Fruit fly (Drosophila melanogaster) whole organism, embryonic: ENCODE data around the gene Rab3GAP1.

Experiments used
- Aef1 ChIP-seq: fragments of 200-800 bp; sonication (Bioruptor generic); IDR thresholded peaks from 3 replicates; pipeline ENCODE4 v1.3.6; 2022; ENCODE audit warnings: missing biosample characterization, missing genetic modification characterization
- Antp ChIP-seq: fragments of 200-800 bp; sonication (Bioruptor generic); optimal IDR thresholded peaks from 3 replicates; lab custom pipeline; 2016; ENCODE audit warnings: missing biosample characterization, missing genetic modification characterization
- CG10147 ChIP-seq: fragments of 200-800 bp; sonication (Bioruptor generic); optimal IDR thresholded peaks from 2 replicates; lab custom pipeline; 2019; ENCODE audit warnings: missing biosample characterization, mild to moderate bottlenecking, missing genetic modification characterization, moderate library complexity
- CG12155 ChIP-seq: fragments of 200-800 bp; sonication (Bioruptor generic); optimal IDR thresholded peaks from 3 replicates; lab custom pipeline; 2016; ENCODE audit warnings: missing biosample characterization, missing genetic modification characterization
- CG1233 ChIP-seq: fragments of 200-800 bp; sonication (Bioruptor generic); optimal IDR thresholded peaks from 4 replicates; lab custom pipeline; 2018; ENCODE audit warnings: missing biosample characterization, mild to moderate bottlenecking, missing genetic modification characterization
- CG13775 ChIP-seq: fragments of 200-800 bp; sonication (Bioruptor generic); optimal IDR thresholded peaks from 3 replicates; lab custom pipeline; 2017; ENCODE audit warnings: missing biosample characterization, mild to moderate bottlenecking, missing genetic modification characterization
- CG16815 ChIP-seq: fragments of 200-800 bp; sonication (Bioruptor generic); optimal IDR thresholded peaks from 3 replicates; lab custom pipeline; 2017; ENCODE audit warnings: missing biosample characterization, mild to moderate bottlenecking, missing genetic modification characterization
- CG17328 ChIP-seq: fragments of 200-800 bp; sonication (Bioruptor generic); IDR thresholded peaks from 2 replicates; pipeline ENCODE4 v1.3.6; 2022; ENCODE audit warnings: missing biosample characterization, missing genetic modification characterization
- CG18262 ChIP-seq: fragments of 200-800 bp; optimal IDR thresholded peaks from 3 replicates; lab custom pipeline; 2019; ENCODE audit warnings: missing biosample characterization, mild to moderate bottlenecking, missing genetic modification characterization, moderate library complexity
- CG2129 ChIP-seq: fragments of 200-800 bp; sonication (Bioruptor generic); IDR thresholded peaks from 2 replicates; pipeline ENCODE4 v1.3.6; 2022; ENCODE audit warnings: missing biosample characterization, missing genetic modification characterization; ENCODE audit not compliant: partially characterized antibody
- CG2875 ChIP-seq: fragments of 200-800 bp; sonication (Bioruptor generic); optimal IDR thresholded peaks from 2 replicates; lab custom pipeline; 2017; ENCODE audit warnings: missing biosample characterization, mild to moderate bottlenecking, missing genetic modification characterization, missing genetic modification reagents
- CG33213 ChIP-seq: fragments of 200-800 bp; sonication (Bioruptor generic); optimal IDR thresholded peaks from 3 replicates; lab custom pipeline; 2016; ENCODE audit warnings: missing biosample characterization, missing genetic modification characterization
- CG3847 ChIP-seq: fragments of 200-800 bp; sonication (Bioruptor generic); IDR thresholded peaks from 2 replicates; pipeline ENCODE4 v1.3.6; 2022; ENCODE audit warnings: missing biosample characterization, missing genetic modification characterization
- CG4854 ChIP-seq: fragments of 200-800 bp; sonication (Bioruptor generic); optimal IDR thresholded peaks from 2 replicates; lab custom pipeline; 2016; ENCODE audit warnings: missing biosample characterization, missing genetic modification characterization, inconsistent platforms
- CG5180 ChIP-seq: fragments of 200-800 bp; sonication (Bioruptor generic); optimal IDR thresholded peaks from 3 replicates; lab custom pipeline; 2017; ENCODE audit warnings: missing biosample characterization, missing genetic modification characterization, mild to moderate bottlenecking, moderate library complexity, missing genetic modification reagents
- CG7786 ChIP-seq: fragments of 200-800 bp; sonication (Bioruptor generic); optimal IDR thresholded peaks from 2 replicates; lab custom pipeline; 2016; ENCODE audit warnings: missing biosample characterization, missing genetic modification characterization
- CG8388 ChIP-seq: fragments of 200-800 bp; sonication (Bioruptor generic); optimal IDR thresholded peaks from 2 replicates; lab custom pipeline; 2019; ENCODE audit warnings: missing biosample characterization, mild to moderate bottlenecking, missing genetic modification characterization, moderate library complexity
- CG9797 ChIP-seq: fragments of 200-800 bp; sonication (Bioruptor generic); optimal IDR thresholded peaks from 3 replicates; lab custom pipeline; 2018; ENCODE audit warnings: missing biosample characterization, mild to moderate bottlenecking, missing genetic modification characterization
- CoRest ChIP-seq: fragments of 200-800 bp; sonication (Bioruptor generic); optimal IDR thresholded peaks from 3 replicates; lab custom pipeline; 2018; ENCODE audit warnings: missing biosample characterization, mild to moderate bottlenecking, missing genetic modification characterization, moderate library complexity
- Dbx ChIP-seq: fragments of 200-800 bp; sonication (Bioruptor generic); IDR thresholded peaks from 3 replicates; pipeline ENCODE4 v1.3.6; 2022; ENCODE audit warnings: missing biosample characterization, missing genetic modification characterization
- E2f1 ChIP-seq: fragments of 200-800 bp; sonication (Bioruptor generic); IDR thresholded peaks from 2 replicates; pipeline ENCODE4 v1.3.6; 2022; ENCODE audit warnings: missing biosample characterization, missing genetic modification characterization
- ERR ChIP-seq: fragments of 200-800 bp; sonication (Bioruptor generic); optimal IDR thresholded peaks from 2 replicates; lab custom pipeline; 2016; ENCODE audit warnings: missing biosample characterization, missing genetic modification characterization
- Ets97D ChIP-seq: fragments of 200-800 bp; sonication (Bioruptor generic); optimal IDR thresholded peaks from 3 replicates; lab custom pipeline; 2016; ENCODE audit warnings: missing biosample characterization, missing genetic modification characterization
- GATAe ChIP-seq: fragments of 200-800 bp; sonication (Bioruptor generic); conservative IDR thresholded peaks from 2 replicates; pipeline ENCODE4 v1.3.6; 2022; ENCODE audit warnings: missing biosample characterization, missing genetic modification characterization
- Gsc ChIP-seq: fragments of 200-800 bp; sonication (Bioruptor generic); IDR thresholded peaks from 2 replicates; pipeline ENCODE4 v1.3.6; 2022; ENCODE audit warnings: missing biosample characterization, missing genetic modification characterization
- Hand ChIP-seq: fragments of 200-800 bp; sonication (Bioruptor generic); optimal IDR thresholded peaks from 2 replicates; lab custom pipeline; 2017; ENCODE audit warnings: mild to moderate bottlenecking, missing biosample characterization, missing genetic modification reagents, missing genetic modification characterization
- Lim3 ChIP-seq: fragments of 200-800 bp; sonication (Bioruptor generic); IDR thresholded peaks from 2 replicates; pipeline ENCODE4 v1.3.6; 2022; ENCODE audit warnings: missing biosample characterization, missing genetic modification characterization
- Oaz ChIP-seq: fragments of 200-800 bp; sonication (Bioruptor generic); IDR thresholded peaks from 2 replicates; pipeline ENCODE4 v1.3.6; 2022; ENCODE audit warnings: missing biosample characterization, missing genetic modification characterization
- Pdp1 ChIP-seq, 2 experiments: fragments of 200-800 bp; sonication (Bioruptor generic); optimal IDR thresholded peaks; 3 replicates each; lab custom pipeline; 2016; ENCODE audit warnings: missing biosample characterization in 2 of 2, missing genetic modification characterization in 2 of 2, mild to moderate bottlenecking in 1 of 2, moderate library complexity in 1 of 2
- Side ChIP-seq: fragments of 200-800 bp; sonication (Bioruptor generic); optimal IDR thresholded peaks from 2 replicates; lab custom pipeline; 2016; ENCODE audit warnings: missing biosample characterization, missing genetic modification characterization
- abd-A ChIP-seq: fragments of 200-800 bp; sonication (Bioruptor generic); optimal IDR thresholded peaks from 3 replicates; lab custom pipeline; 2019; ENCODE audit warnings: missing biosample characterization, mild to moderate bottlenecking, missing genetic modification characterization, moderate library complexity
- ara ChIP-seq: fragments of 200-800 bp; sonication (Bioruptor generic); IDR thresholded peaks from 2 replicates; pipeline ENCODE4 v1.3.6; 2022; ENCODE audit warnings: missing biosample characterization, missing genetic modification characterization
- ato ChIP-seq: fragments of 200-800 bp; sonication (Bioruptor generic); IDR thresholded peaks from 2 replicates; pipeline ENCODE4 v1.3.6; 2022; ENCODE audit warnings: missing biosample characterization, missing genetic modification characterization; ENCODE audit not compliant: partially characterized antibody
- bab2 ChIP-seq: fragments of 200-800 bp; sonication (Bioruptor generic); optimal IDR thresholded peaks from 2 replicates; lab custom pipeline; 2016; ENCODE audit warnings: missing biosample characterization, missing genetic modification characterization
- chif ChIP-seq, 2 experiments: fragments of 200-800 bp; sonication (Bioruptor generic); optimal IDR thresholded peaks; 3 replicates each; lab custom pipeline; 2016; ENCODE audit warnings: missing biosample characterization in 2 of 2, missing genetic modification characterization in 2 of 2
- da ChIP-seq: fragments of 200-800 bp; sonication (Bioruptor generic); optimal IDR thresholded peaks from 2 replicates; lab custom pipeline; 2016; ENCODE audit warnings: missing biosample characterization, missing genetic modification characterization
- esg ChIP-seq: fragments of 200-800 bp; sonication (Bioruptor generic); conservative IDR thresholded peaks from 2 replicates; pipeline ENCODE4 v1.3.6; 2022; ENCODE audit warnings: missing biosample characterization, missing genetic modification characterization
- kay ChIP-seq: fragments of 200-800 bp; sonication (Bioruptor generic); optimal IDR thresholded peaks from 2 replicates; lab custom pipeline; 2016; ENCODE audit warnings: missing biosample characterization, missing genetic modification characterization
- mam ChIP-seq: fragments of 200-800 bp; sonication (Bioruptor generic); optimal IDR thresholded peaks from 3 replicates; lab custom pipeline; 2016; ENCODE audit warnings: missing biosample characterization, missing genetic modification characterization
- mirr ChIP-seq: fragments of 200-800 bp; sonication (Bioruptor generic); optimal IDR thresholded peaks from 3 replicates; lab custom pipeline; 2018; ENCODE audit warnings: missing biosample characterization, mild to moderate bottlenecking, missing genetic modification characterization
- nerfin-2 ChIP-seq: fragments of 200-800 bp; sonication (Bioruptor generic); IDR thresholded peaks from 2 replicates; pipeline ENCODE4 v1.3.6; 2022; ENCODE audit warnings: missing biosample characterization, missing genetic modification characterization; ENCODE audit not compliant: partially characterized antibody
- oc ChIP-seq: fragments of 200-800 bp; sonication (Bioruptor generic); optimal IDR thresholded peaks from 2 replicates; lab custom pipeline; 2018; ENCODE audit warnings: missing biosample characterization, mild to moderate bottlenecking, missing genetic modification characterization, moderate library complexity
- onecut ChIP-seq: fragments of 200-800 bp; sonication (Bioruptor generic); IDR thresholded peaks from 2 replicates; pipeline ENCODE4 v1.3.6; 2022; ENCODE audit warnings: missing biosample characterization, missing genetic modification characterization
- pho ChIP-seq: fragments of 200-800 bp; sonication (Bioruptor generic); optimal IDR thresholded peaks from 2 replicates; lab custom pipeline; 2016; ENCODE audit warnings: missing biosample characterization, missing genetic modification characterization
- pnt ChIP-seq: fragments of 200-800 bp; sonication (Bioruptor generic); optimal IDR thresholded peaks from 3 replicates; lab custom pipeline; 2016; ENCODE audit warnings: missing biosample characterization, missing genetic modification characterization
- sd ChIP-seq: fragments of 200-800 bp; sonication (Bioruptor generic); optimal IDR thresholded peaks from 3 replicates; lab custom pipeline; 2018; ENCODE audit warnings: missing biosample characterization, mild to moderate bottlenecking, missing genetic modification characterization, moderate library complexity
- shn ChIP-seq: fragments of 200-800 bp; sonication (Bioruptor generic); optimal IDR thresholded peaks from 3 replicates; lab custom pipeline; 2016; ENCODE audit warnings: missing biosample characterization, missing genetic modification characterization
- tin ChIP-seq: fragments of 200-800 bp; sonication (Bioruptor generic); optimal IDR thresholded peaks from 3 replicates; lab custom pipeline; 2016; ENCODE audit warnings: missing biosample characterization, missing genetic modification characterization
- tx ChIP-seq: fragments of 200-800 bp; sonication (Bioruptor generic); optimal IDR thresholded peaks from 2 replicates; lab custom pipeline; 2016; ENCODE audit warnings: missing biosample characterization, missing genetic modification characterization
- unc-4 ChIP-seq: fragments of 200-800 bp; sonication (Bioruptor generic); IDR thresholded peaks from 2 replicates; pipeline ENCODE4 v1.3.6; 2022; ENCODE audit warnings: missing biosample characterization, missing genetic modification characterization; ENCODE audit not compliant: partially characterized antibody
- vvl ChIP-seq: fragments of 200-800 bp; sonication (Bioruptor generic); IDR thresholded peaks from 2 replicates; pipeline ENCODE4 v1.3.6; 2022; ENCODE audit warnings: missing biosample characterization, missing genetic modification characterization

The Rab3GAP1 gene

dm6 chr2L:1615753-1616152 lies 4.8 kb upstream of the Rab3GAP1 start (continued):
- TF ChIP-seq CG16815 (GFP tag; lab: Kevin White, UChicago) = peak; percentile 7
- peak; percentile 53 for TF ChIP-seq CoRest (tag; lab: Kevin White, UChicago)
- TF ChIP-seq E2f1 (GFP tag; lab: Robert Waterston, UW) = peak; percentile 69
- peak; percentile 2 for TF ChIP-seq Ets97D
- TF ChIP-seq CG4854 (GFP tag; lab: Kevin White, UChicago) = peak; percentile 19
- TF ChIP-seq unc-4 (GFP tag; lab: Robert Waterston, UW) = no peak
- TF ChIP-seq shn = peak; percentile 24
- peak; percentile 21 for TF ChIP-seq mam (GFP tag; lab: Kevin White, UChicago)
- TF ChIP-seq tin (GFP tag; lab: Kevin White, UChicago) = peak; percentile 65
- TF ChIP-seq tx (GFP tag; lab: Kevin White, UChicago) = peak; percentile 23
- no peak for TF ChIP-seq Lim3 (GFP tag; lab: Robert Waterston, UW)
- TF ChIP-seq ara = peak; percentile 52; the same call in 1 of the 2 replicates
- TF ChIP-seq Hand (GFP tag; lab: Kevin White, UChicago) = peak; percentile 66
- no peak for TF ChIP-seq ato (GFP tag; lab: Robert Waterston, UW)
- TF ChIP-seq Side (GFP tag; lab: Kevin White, UChicago) = peak; percentile 33
- TF ChIP-seq CG5180 (GFP tag; lab: Kevin White, UChicago) = peak; percentile 37
- TF ChIP-seq bab2 (GFP tag; lab: Kevin White, UChicago) = peak; percentile 65
- TF ChIP-seq pho (GFP tag; lab: Kevin White, UChicago) = peak; percentile 40
- peak; percentile 19 for TF ChIP-seq sd (tag; lab: Kevin White, UChicago)
- TF ChIP-seq CG12155 = peak; percentile 41
- TF ChIP-seq mirr (GFP tag; lab: Kevin White, UChicago) = no peak
- TF ChIP-seq GATAe (GFP tag; lab: Robert Waterston, UW) = no peak
- peak; percentile 52 for TF ChIP-seq esg (GFP tag; lab: Robert Waterston, UW)
- TF ChIP-seq CG17328 (GFP tag; lab: Robert Waterston, UW) = peak; percentile 61; the same call in 1 of the 2 replicates
- peak; percentile 21 for TF ChIP-seq ERR (GFP tag; lab: Kevin White, UChicago)
- no peak for TF ChIP-seq CG9797 (GFP tag; lab: Kevin White, UChicago)
- TF ChIP-seq Oaz (GFP tag; lab: Robert Waterston, UW) = no peak
- peak; percentile 49 to 50 for TF ChIP-seq Pdp1 (GFP tag; optimal IDR thresholded peaks at IDR 0.05; lab: Kevin White, UChicago)
- TF ChIP-seq onecut (GFP tag; lab: Robert Waterston, UW) = peak; percentile 55
- peak; percentile 37 for TF ChIP-seq CG10147 (GFP tag; lab: Kevin White, UChicago)
- TF ChIP-seq kay = no peak
- TF ChIP-seq Gsc (GFP tag; lab: Robert Waterston, UW) = 0 out of 2 replicates have a peak, but pooled peaks have one; percentile 18
- no peak for TF ChIP-seq nerfin-2 (GFP tag; lab: Robert Waterston, UW)
- no peak for TF ChIP-seq CG2129 (GFP tag; lab: Robert Waterston, UW)
- TF ChIP-seq CG8388 (GFP tag; lab: Kevin White, UChicago) = peak; percentile 53
- TF ChIP-seq Dbx = peak; percentile 73
- TF ChIP-seq CG33213 = peak; percentile 38
- TF ChIP-seq Aef1 (GFP tag; lab: Robert Waterston, UW) = peak; percentile 61
- no peak for TF ChIP-seq da (GFP tag; lab: Kevin White, UChicago)
- peak; percentile 71 for TF ChIP-seq CG18262 (tag; lab: Kevin White, UChicago)
- TF ChIP-seq oc (tag; lab: Kevin White, UChicago) = peak; percentile 69
- peak; percentile 55 for TF ChIP-seq Antp (GFP tag; lab: Kevin White, UChicago)
- TF ChIP-seq vvl (GFP tag; lab: Robert Waterston, UW) = peak; percentile 82
- peak; percentile 26 for TF ChIP-seq CG7786 (GFP tag; lab: Kevin White, UChicago)
- peak; percentile 46 for TF ChIP-seq CG1233
- peak; percentile 26 for TF ChIP-seq abd-A
- TF ChIP-seq chif (GFP tag; optimal IDR thresholded peaks at IDR 0.05; lab: Kevin White, UChicago) = peak; percentile 56 to 58
- TF ChIP-seq CG13775 (GFP tag; lab: Kevin White, UChicago) = peak; percentile 16
- peak; percentile 46 for TF ChIP-seq CG2875 (GFP tag; lab: Kevin White, UChicago)
- TF ChIP-seq CG3847 (GFP tag; lab: Robert Waterston, UW) = peak; percentile 32; the same call in 1 of the 2 replicates
- TF ChIP-seq pnt (GFP tag; lab: Kevin White, UChicago) = peak; percentile 45
